Worm (Caenorhabditis elegans) whole organism, L3 larva: ENCODE results near the gene C25E10.12.

Experiments used
- R02D3.7 ChIP-seq: fragments of 150-350 bp; optimal IDR thresholded peaks from 2 replicates; lab custom pipeline; 2014; ENCODE audit warnings: missing biosample characterization, missing genetic modification characterization
- ZK546.5 ChIP-seq: sonication (generic microtip); optimal IDR thresholded peaks from 2 replicates; lab custom pipeline; 2017; ENCODE audit warnings: missing biosample characterization, missing genetic modification characterization
- aly-2 ChIP-seq: fragments of 150-350 bp; optimal IDR thresholded peaks from 2 replicates; lab custom pipeline; 2014; ENCODE audit warnings: missing biosample characterization, missing genetic modification characterization
- ama-1 ChIP-seq: fragments of 150-350 bp; optimal IDR thresholded peaks from 2 replicates; lab custom pipeline; 2018
- ceh-16 ChIP-seq: sonication (generic microtip); optimal IDR thresholded peaks from 2 replicates; lab custom pipeline; 2017; ENCODE audit warnings: missing biosample characterization, missing genetic modification characterization
- ceh-28 ChIP-seq: fragments of 150-350 bp; optimal IDR thresholded peaks from 2 replicates; lab custom pipeline; 2014; ENCODE audit warnings: missing biosample characterization, missing genetic modification reagents, missing genetic modification characterization
- ceh-82 ChIP-seq: fragments of 150-350 bp; optimal IDR thresholded peaks from 2 replicates; lab custom pipeline; 2014; ENCODE audit warnings: missing biosample characterization, missing genetic modification characterization
- ceh-9 ChIP-seq: sonication (generic microtip); optimal IDR thresholded peaks from 2 replicates; lab custom pipeline; 2018; ENCODE audit warnings: missing biosample characterization, missing genetic modification characterization
- daf-12 ChIP-seq: fragments of 150-350 bp; optimal IDR thresholded peaks from 2 replicates; lab custom pipeline; 2014; ENCODE audit warnings: missing biosample characterization, missing genetic modification reagents, missing genetic modification characterization
- egl-27 ChIP-seq: sonication (generic microtip); optimal IDR thresholded peaks from 4 replicates; lab custom pipeline; 2017; ENCODE audit warnings: missing biosample characterization, missing genetic modification reagents, missing genetic modification characterization
- egl-5 ChIP-seq: fragments of 150-350 bp; optimal IDR thresholded peaks from 2 replicates; lab custom pipeline; 2017; ENCODE audit warnings: missing biosample characterization, missing genetic modification reagents, missing genetic modification characterization, inconsistent platforms
- elt-2 ChIP-seq: sonication (generic microtip); optimal IDR thresholded peaks from 2 replicates; lab custom pipeline; 2016; ENCODE audit warnings: missing genetic modification reagents, mild to moderate bottlenecking, missing genetic modification characterization, missing compliant biosample characterization
- elt-3 ChIP-seq, 3 experiments: fragments of 150-350 bp in 1 of 3; sonication (generic microtip) in 2 of 3; optimal IDR thresholded peaks; 2 replicates in 2 of 3; 4 replicates in 1 of 3; lab custom pipeline; 2014 to 2017; ENCODE audit warnings: missing biosample characterization in 3 of 3, missing genetic modification characterization in 3 of 3
- eor-1 ChIP-seq, 2 experiments: fragments of 150-350 bp; optimal IDR thresholded peaks; 2 replicates each; lab custom pipeline; 2014 to 2018; ENCODE audit warnings: missing biosample characterization in 2 of 2, missing genetic modification characterization in 2 of 2
- fos-1 ChIP-seq: fragments of 150-350 bp; optimal IDR thresholded peaks from 2 replicates; lab custom pipeline; 2014; ENCODE audit warnings: missing biosample characterization, missing genetic modification characterization
- lin-15B ChIP-seq: fragments of 150-350 bp; optimal IDR thresholded peaks from 2 replicates; lab custom pipeline; 2014; ENCODE audit warnings: missing biosample characterization, missing genetic modification characterization
- lin-39 ChIP-seq: fragments of 150-350 bp; optimal IDR thresholded peaks from 2 replicates; lab custom pipeline; 2018; ENCODE audit warnings: missing biosample characterization, missing genetic modification reagents, missing genetic modification characterization
- lsy-12 ChIP-seq: sonication (generic microtip); optimal IDR thresholded peaks from 2 replicates; lab custom pipeline; 2016; ENCODE audit warnings: mild to moderate bottlenecking, missing genetic modification characterization, missing compliant biosample characterization
- mdl-1 ChIP-seq: fragments of 150-350 bp; optimal IDR thresholded peaks from 2 replicates; lab custom pipeline; 2014; ENCODE audit warnings: missing biosample characterization, missing genetic modification characterization
- mml-1 ChIP-seq: fragments of 150-350 bp; sonication (generic microtip); optimal IDR thresholded peaks from 3 replicates; lab custom pipeline; 2014; ENCODE audit warnings: missing biosample characterization, missing genetic modification characterization
- nfya-1 ChIP-seq: sonication (generic microtip); optimal IDR thresholded peaks from 2 replicates; lab custom pipeline; 2017; ENCODE audit warnings: missing genetic modification characterization, mild to moderate bottlenecking, missing compliant biosample characterization, antibody characterized with exemption, moderate library complexity; ENCODE audit not compliant: insufficient read depth
- nhr-11 ChIP-seq: fragments of 150-350 bp; optimal IDR thresholded peaks from 2 replicates; lab custom pipeline; 2014; ENCODE audit warnings: missing biosample characterization, missing genetic modification characterization
- nhr-12 ChIP-seq: fragments of 150-350 bp; optimal IDR thresholded peaks from 2 replicates; lab custom pipeline; 2014; ENCODE audit warnings: missing biosample characterization, missing genetic modification characterization
- nhr-23 ChIP-seq: fragments of 150-350 bp; optimal IDR thresholded peaks from 2 replicates; lab custom pipeline; 2014; ENCODE audit warnings: missing biosample characterization, missing genetic modification reagents, missing genetic modification characterization
- nhr-237 ChIP-seq: fragments of 150-350 bp; optimal IDR thresholded peaks from 2 replicates; lab custom pipeline; 2014; ENCODE audit warnings: missing biosample characterization, missing genetic modification characterization
- nhr-25 ChIP-seq: sonication (generic microtip); optimal IDR thresholded peaks from 2 replicates; lab custom pipeline; 2017; ENCODE audit warnings: missing biosample characterization, missing genetic modification characterization
- nhr-28 ChIP-seq: fragments of 150-350 bp; optimal IDR thresholded peaks from 2 replicates; lab custom pipeline; 2014; ENCODE audit warnings: missing biosample characterization, missing genetic modification characterization
- nhr-43 ChIP-seq: sonication (generic microtip); optimal IDR thresholded peaks from 2 replicates; lab custom pipeline; 2016; ENCODE audit warnings: mild to moderate bottlenecking, missing genetic modification characterization, missing compliant biosample characterization; ENCODE audit not compliant: poor library complexity, severe bottlenecking
- nhr-67 ChIP-seq: fragments of 150-350 bp; optimal IDR thresholded peaks from 2 replicates; lab custom pipeline; 2014; ENCODE audit warnings: missing biosample characterization, missing genetic modification characterization
- nhr-76 ChIP-seq: fragments of 150-350 bp; sonication (generic microtip); optimal IDR thresholded peaks from 5 replicates; lab custom pipeline; 2014; ENCODE audit warnings: missing biosample characterization, missing genetic modification characterization
- nhr-77 ChIP-seq: fragments of 150-350 bp; optimal IDR thresholded peaks from 2 replicates; lab custom pipeline; 2014; ENCODE audit warnings: missing biosample characterization, missing genetic modification characterization
- pha-4 ChIP-seq: fragments of 150-350 bp; optimal IDR thresholded peaks from 2 replicates; lab custom pipeline; 2014; ENCODE audit warnings: missing biosample characterization, missing genetic modification reagents, missing genetic modification characterization
- pqm-1 ChIP-seq: fragments of 150-350 bp; optimal IDR thresholded peaks from 2 replicates; lab custom pipeline; 2017; ENCODE audit warnings: missing biosample characterization, missing genetic modification characterization, inconsistent platforms
- sea-2 ChIP-seq: fragments of 150-350 bp; sonication (generic microtip); optimal IDR thresholded peaks from 4 replicates; lab custom pipeline; 2014; ENCODE audit warnings: missing biosample characterization, missing genetic modification reagents, missing genetic modification characterization
- skn-1 ChIP-seq: fragments of 150-350 bp; optimal IDR thresholded peaks from 2 replicates; lab custom pipeline; 2014; ENCODE audit warnings: missing biosample characterization, missing genetic modification characterization
- snpc-4 ChIP-seq: fragments of 150-350 bp; optimal IDR thresholded peaks from 2 replicates; lab custom pipeline; 2014; ENCODE audit warnings: missing biosample characterization, missing genetic modification characterization
- tbx-2 ChIP-seq: sonication (generic microtip); optimal IDR thresholded peaks from 2 replicates; lab custom pipeline; 2016; ENCODE audit warnings: mild to moderate bottlenecking, missing genetic modification characterization, missing compliant biosample characterization
- unc-39 ChIP-seq: sonication (generic microtip); optimal IDR thresholded peaks from 4 replicates; lab custom pipeline; 2017; ENCODE audit warnings: missing biosample characterization, missing genetic modification characterization
- unc-62 ChIP-seq: fragments of 150-350 bp; sonication (generic microtip); optimal IDR thresholded peaks from 4 replicates; lab custom pipeline; 2014; ENCODE audit warnings: missing biosample characterization, missing genetic modification reagents, missing genetic modification characterization
- zag-1 ChIP-seq: fragments of 150-350 bp; optimal IDR thresholded peaks from 2 replicates; lab custom pipeline; 2014; ENCODE audit warnings: missing biosample characterization, missing genetic modification characterization
- ztf-11 ChIP-seq: fragments of 150-350 bp; optimal IDR thresholded peaks from 2 replicates; lab custom pipeline; 2014; ENCODE audit warnings: missing biosample characterization, missing genetic modification characterization

C25E10.12 gene

DNA sequence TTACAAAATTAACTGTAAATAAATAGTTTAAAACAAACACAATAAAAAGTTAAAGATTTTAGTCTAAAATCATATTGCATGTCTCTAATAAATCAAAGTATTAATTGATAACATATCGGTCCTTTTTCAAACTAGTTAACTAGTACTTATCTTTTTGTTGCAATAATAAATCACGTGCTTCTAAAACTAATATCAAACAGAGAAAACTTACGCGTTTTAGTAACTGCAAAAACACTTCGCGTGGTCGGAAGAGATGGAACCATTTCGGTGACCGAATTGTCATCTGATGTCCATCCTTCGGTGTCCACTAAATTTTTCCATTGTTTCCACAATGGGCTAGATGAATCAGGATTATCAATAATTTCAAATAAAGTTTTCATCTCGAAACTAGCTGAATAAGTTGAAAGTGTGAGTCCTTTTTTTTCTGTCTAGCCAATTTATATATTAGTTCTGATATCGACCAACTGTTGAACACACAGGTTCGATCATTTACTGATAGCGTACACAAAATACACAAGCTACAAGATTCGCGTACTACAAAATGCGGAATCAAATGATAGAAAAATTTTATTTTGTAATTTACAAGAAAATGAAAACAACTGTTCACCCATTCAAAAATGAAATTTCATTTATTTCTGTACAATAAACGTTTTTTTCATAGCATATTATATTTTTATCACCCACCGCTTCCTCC lies 36.2 kb upstream of the C25E10.12 start, which contains the start of gene F21C10.9:
Gene F21C10.9 (minus strand): TSS at position 417 of the 694 bp plus-strand sequence.
- no peak for TF ChIP-seq unc-39 (tag; lab: Kevin White, UChicago)
- TF ChIP-seq elt-2 (tag; lab: Kevin White, UChicago): peak; percentile 25
- TF ChIP-seq pha-4 (tag; lab: Kevin White, UChicago): peak; percentile 12

DNA sequence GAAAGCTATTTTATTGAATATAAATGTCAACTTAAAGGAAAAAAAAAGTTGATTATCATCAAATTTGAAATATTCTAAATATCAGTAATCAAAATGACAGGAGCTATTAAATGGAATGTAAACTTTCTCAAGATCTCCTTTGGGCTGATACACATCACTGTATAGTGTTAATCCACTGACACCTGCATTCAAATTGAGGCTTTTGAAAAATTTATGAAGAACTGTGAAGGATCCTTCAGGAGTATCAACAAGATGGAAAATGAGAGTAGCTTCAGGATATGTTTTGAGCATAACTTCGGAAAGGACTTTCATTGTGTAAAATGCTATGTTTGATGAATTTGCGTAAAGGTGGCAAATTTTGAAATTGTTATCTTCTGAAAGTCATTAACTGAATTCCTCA lies 35.0 kb upstream of the C25E10.12 start:
- no peak for TF ChIP-seq aly-2 (tag; lab: Kevin White, UChicago)
- no peak for TF ChIP-seq mml-1
- TF ChIP-seq nhr-76: no peak
- no peak for TF ChIP-seq ceh-82 (tag; lab: Kevin White, UChicago)
- TF ChIP-seq egl-27 (tag; lab: Kevin White, UChicago): no peak

DNA sequence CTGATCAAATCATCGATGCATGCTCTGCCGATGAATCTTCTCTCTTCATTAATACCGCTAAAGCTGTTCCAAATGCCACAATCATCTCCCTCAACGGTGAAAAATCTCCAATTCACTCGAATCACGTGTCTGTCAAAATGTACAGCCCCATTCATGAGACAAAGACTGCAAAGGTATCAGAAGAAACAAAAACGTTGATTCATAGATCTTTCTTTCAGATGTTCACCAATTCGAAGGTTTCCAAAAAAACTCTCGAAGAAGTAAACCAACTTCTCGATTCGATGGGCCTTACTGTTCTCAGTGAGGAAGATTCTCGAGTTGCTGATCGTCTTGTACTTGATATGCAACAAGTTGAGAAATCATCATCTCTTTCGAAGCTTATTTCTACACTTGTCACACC lies 34.4 kb upstream of the C25E10.12 start:
- TF ChIP-seq skn-1 (tag; lab: Kevin White, UChicago) (no peak), nhr-43 (tag; lab: Kevin White, UChicago) (no peak), mdl-1 (tag; lab: Kevin White, UChicago) (no peak), daf-12 (tag; lab: Kevin White, UChicago) (no peak), nhr-11 (tag; lab: Kevin White, UChicago) (no peak), ama-1 (lab: Kevin White, UChicago) (peak; percentile 55), unc-39 (tag; lab: Kevin White, UChicago) (no peak), lin-39 (tag; lab: Kevin White, UChicago) (peak; percentile 20), nhr-25 (tag; lab: Kevin White, UChicago) (no peak), nfya-1 (tag; lab: Kevin White, UChicago) (no peak), egl-27 (tag; lab: Kevin White, UChicago) (no peak), nhr-237 (tag; lab: Kevin White, UChicago) (no peak), nhr-77 (tag; lab: Kevin White, UChicago) (no peak), nhr-23 (tag; lab: Kevin White, UChicago) (no peak)

DNA sequence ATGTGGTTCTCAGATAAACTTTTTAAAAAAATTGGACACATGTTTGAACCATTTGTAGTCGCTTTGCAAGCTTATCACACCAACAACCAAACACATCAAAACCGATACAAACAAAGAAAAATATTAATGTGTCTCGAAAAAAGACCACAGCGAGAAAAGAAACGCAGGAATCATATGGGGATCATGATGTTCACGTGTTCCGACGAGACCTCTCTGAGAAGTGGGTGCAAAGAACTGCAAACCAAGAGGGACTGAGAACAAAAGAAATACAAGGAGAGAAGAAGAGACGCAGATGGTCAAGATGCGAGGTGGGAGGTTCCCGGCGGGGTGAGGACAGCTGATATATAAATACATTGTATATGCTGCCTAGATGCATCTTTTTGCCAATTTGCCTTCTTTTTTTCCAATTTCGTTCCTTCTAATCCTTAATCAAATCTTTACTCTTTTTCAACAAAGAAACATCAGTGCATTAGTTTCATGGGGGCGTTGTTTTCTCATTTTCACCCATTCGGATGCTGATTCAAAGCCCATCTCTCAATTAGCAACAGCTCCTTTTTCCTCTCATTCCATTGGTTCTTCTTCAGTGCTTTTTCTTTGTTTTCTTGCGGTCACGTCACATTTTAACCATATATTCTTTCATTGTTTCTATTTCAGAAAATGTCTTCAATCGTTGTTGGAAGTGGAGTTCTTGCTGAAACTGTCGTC lies 33.5 kb upstream of the C25E10.12 start, which contains the start of gene F21C10.10:
Gene F21C10.10 (plus strand): TSS at position 655 of the 705 bp plus-strand sequence.
- no peak for TF ChIP-seq nhr-28
- TF ChIP-seq unc-39 (tag; lab: Kevin White, UChicago): no peak
- TF ChIP-seq elt-3 (tag; optimal IDR thresholded peaks at IDR 0.05; lab: Kevin White, UChicago): peak in 2 of 3 experiments; percentile 43 to 81
- peak; percentile 80 for TF ChIP-seq ceh-28
- peak; percentile 89 for TF ChIP-seq pqm-1 (tag; lab: Kevin White, UChicago)
- peak; percentile 19 for TF ChIP-seq R02D3.7 (tag; lab: Kevin White, UChicago)
- no peak for TF ChIP-seq ztf-11 (tag; lab: Kevin White, UChicago)
- TF ChIP-seq daf-12 (tag; lab: Kevin White, UChicago): no peak
- TF ChIP-seq mdl-1 (tag; lab: Kevin White, UChicago): peak; percentile 89
- TF ChIP-seq nhr-12 (tag; lab: Kevin White, UChicago): no peak
- peak; percentile 84 for TF ChIP-seq lin-39 (tag; lab: Kevin White, UChicago)
- TF ChIP-seq lsy-12 (tag; lab: Kevin White, UChicago): peak; percentile 41
- TF ChIP-seq elt-2 (tag; lab: Kevin White, UChicago): peak; percentile 93
- no peak for TF ChIP-seq lin-15B
- TF ChIP-seq unc-62 (GFP tag; lab: Kevin White, UChicago): peak; percentile 47
- peak; percentile 23 for TF ChIP-seq nhr-77 (tag; lab: Kevin White, UChicago)
- no peak for TF ChIP-seq nhr-67
- TF ChIP-seq ceh-9: no peak
- TF ChIP-seq nhr-43 (tag; lab: Kevin White, UChicago): peak; percentile 98
- TF ChIP-seq fos-1 (tag; lab: Kevin White, UChicago): peak; percentile 15
- no peak for TF ChIP-seq ceh-82 (tag; lab: Kevin White, UChicago)
- TF ChIP-seq egl-27 (tag; lab: Kevin White, UChicago): peak; percentile 54
- TF ChIP-seq snpc-4 (tag; lab: Kevin White, UChicago): peak; percentile 55
- peak; percentile 92 for TF ChIP-seq nhr-76
- peak; percentile 85 for TF ChIP-seq nfya-1 (tag; lab: Kevin White, UChicago)
- peak; percentile 57 for TF ChIP-seq tbx-2
- no peak for TF ChIP-seq ama-1 (lab: Kevin White, UChicago)
- no peak for TF ChIP-seq sea-2 (GFP tag; lab: Kevin White, UChicago)
- TF ChIP-seq ceh-16 (tag; lab: Kevin White, UChicago): no peak
- no peak for TF ChIP-seq zag-1 (tag; lab: Kevin White, UChicago)
- TF ChIP-seq skn-1 (tag; lab: Kevin White, UChicago): peak; percentile 6
- no peak for TF ChIP-seq aly-2 (tag; lab: Kevin White, UChicago)
- TF ChIP-seq nhr-25 (tag; lab: Kevin White, UChicago): peak; percentile 94
- TF ChIP-seq eor-1 (tag; optimal IDR thresholded peaks at IDR 0.05; lab: Kevin White, UChicago): no peak
- peak; percentile 95 for TF ChIP-seq nhr-23 (tag; lab: Kevin White, UChicago)
- no peak for TF ChIP-seq ZK546.5 (tag; lab: Kevin White, UChicago)
- peak; percentile 84 for TF ChIP-seq egl-5 (tag; lab: Kevin White, UChicago)
- peak; percentile 96 for TF ChIP-seq pha-4 (tag; lab: Kevin White, UChicago)
